Fruit fly (Drosophila melanogaster): ENCODE data around the gene CG9813.

- TF ChIP-seq dmrt93B (GFP tag; optimal IDR thresholded peaks at IDR 0.05): no peak
- TF ChIP-seq Jra (GFP tag; optimal IDR thresholded peaks at IDR 0.05): no peak
- TF ChIP-seq OdsH (GFP tag; optimal IDR thresholded peaks at IDR 0.05): no peak
- TF ChIP-seq usp (GFP tag; optimal IDR thresholded peaks at IDR 0.05): no peak
- TF ChIP-seq N (GFP tag; optimal IDR thresholded peaks at IDR 0.05): no peak
- no peak for TF ChIP-seq h (GFP tag; optimal IDR thresholded peaks at IDR 0.05)
- no peak for TF ChIP-seq pan (optimal IDR thresholded peaks at IDR 0.05)
Observed at dm6 chr3R:13415186-13415585, 35.6 kb upstream of the CG9813 start, which contains the start of gene yellow-e.

All from whole organism, wandering third instar larva.